Worm (Caenorhabditis elegans) whole organism, L4 larva: Measurements from ENCODE around the gene clhm-1.

Experiments
- F26F4.8 ChIP-seq: fragments of 200-800 bp; sonication (Bioruptor generic); conservative IDR thresholded peaks from 2 replicates; pipeline ENCODE4 v1.3.6; 2022; ENCODE audit warnings: missing genetic modification characterization, missing compliant biosample characterization
- Y105C5A.15 ChIP-seq: fragments of 200-800 bp; sonication (Bioruptor generic); IDR thresholded peaks from 2 replicates; pipeline ENCODE4 v1.3.6; 2022; ENCODE audit warnings: missing genetic modification characterization, missing compliant biosample characterization
- Y48G9A.11 ChIP-seq: fragments of 200-800 bp; sonication (Bioruptor generic); IDR thresholded peaks from 2 replicates; pipeline ENCODE4 v1.3.6; 2022; ENCODE audit warnings: missing genetic modification reagents, missing genetic modification characterization, missing compliant biosample characterization
- Y75B8A.6 ChIP-seq: fragments of 200-800 bp; sonication (Bioruptor generic); IDR thresholded peaks from 2 replicates; pipeline ENCODE4 v1.3.6; 2022; ENCODE audit warnings: missing genetic modification reagents, missing genetic modification characterization, missing compliant biosample characterization
- ZK337.2 ChIP-seq: fragments of 200-800 bp; sonication (Bioruptor generic); IDR thresholded peaks from 2 replicates; pipeline ENCODE4 v1.3.6; 2022; ENCODE audit warnings: missing genetic modification reagents, missing genetic modification characterization, missing compliant biosample characterization
- attf-4 ChIP-seq: sonication (generic microtip); optimal IDR thresholded peaks from 3 replicates; lab custom pipeline; 2017; ENCODE audit warnings: missing biosample characterization, missing genetic modification characterization
- ceh-28 ChIP-seq: fragments of 150-350 bp; optimal IDR thresholded peaks from 2 replicates; lab custom pipeline; 2014; ENCODE audit warnings: missing biosample characterization, missing genetic modification reagents, missing genetic modification characterization
- ceh-62 ChIP-seq: sonication (generic microtip); optimal IDR thresholded peaks from 2 replicates; lab custom pipeline; 2017; ENCODE audit warnings: missing biosample characterization, missing genetic modification characterization
- ceh-82 ChIP-seq: sonication (generic microtip); optimal IDR thresholded peaks from 2 replicates; lab custom pipeline; 2017; ENCODE audit warnings: missing biosample characterization, missing genetic modification characterization
- ces-1 ChIP-seq: fragments of 150-350 bp; sonication (generic microtip); optimal IDR thresholded peaks from 4 replicates; lab custom pipeline; 2014; ENCODE audit warnings: missing biosample characterization, missing genetic modification reagents, missing genetic modification characterization
- daf-12 ChIP-seq: fragments of 150-350 bp; optimal IDR thresholded peaks from 2 replicates; lab custom pipeline; 2014; ENCODE audit warnings: missing biosample characterization, missing genetic modification reagents, missing genetic modification characterization
- daf-16 ChIP-seq, 3 experiments: sonication (generic microtip); optimal IDR thresholded peaks; 2 replicates each; lab custom pipeline; 2016 to 2017; ENCODE audit warnings: missing genetic modification characterization in 3 of 3, missing genetic modification reagents in 3 of 3, mild to moderate bottlenecking in 2 of 3, missing compliant biosample characterization in 2 of 3, missing biosample characterization in 1 of 3, moderate library complexity in 1 of 3
- daf-19 ChIP-seq: fragments of 200-800 bp; sonication (Bioruptor generic); conservative IDR thresholded peaks from 2 replicates; pipeline ENCODE4 v1.3.6; 2022; ENCODE audit warnings: missing genetic modification characterization, missing compliant biosample characterization
- daf-8 ChIP-seq: fragments of 200-800 bp; sonication (Bioruptor generic); IDR thresholded peaks from 2 replicates; pipeline ENCODE4 v1.3.6; 2022; ENCODE audit warnings: missing genetic modification characterization, missing compliant biosample characterization
- dmd-9 ChIP-seq: fragments of 200-800 bp; sonication (Bioruptor generic); IDR thresholded peaks from 2 replicates; pipeline ENCODE4 v1.3.6; 2022; ENCODE audit warnings: missing genetic modification reagents, missing genetic modification characterization, missing compliant biosample characterization
- dpl-1 ChIP-seq: fragments of 150-350 bp; optimal IDR thresholded peaks from 2 replicates; lab custom pipeline; 2014; ENCODE audit warnings: missing biosample characterization, missing genetic modification reagents, missing genetic modification characterization
- duxl-1 ChIP-seq: sonication (generic microtip); optimal IDR thresholded peaks from 2 replicates; lab custom pipeline; 2016; ENCODE audit warnings: mild to moderate bottlenecking, missing genetic modification characterization, moderate library complexity, missing compliant biosample characterization; ENCODE audit not compliant: poor library complexity
- dve-1 ChIP-seq: sonication (generic microtip); optimal IDR thresholded peaks from 2 replicates; lab custom pipeline; 2017; ENCODE audit warnings: antibody characterized with exemption, mild to moderate bottlenecking, missing genetic modification characterization, missing compliant biosample characterization; ENCODE audit not compliant: insufficient read depth
- egl-27 ChIP-seq: sonication (generic microtip); optimal IDR thresholded peaks from 3 replicates; lab custom pipeline; 2017; ENCODE audit warnings: missing biosample characterization, missing genetic modification reagents, missing genetic modification characterization
- fos-1 ChIP-seq: fragments of 150-350 bp; optimal IDR thresholded peaks from 2 replicates; lab custom pipeline; 2014; ENCODE audit warnings: missing biosample characterization, missing genetic modification characterization
- gei-8 ChIP-seq: fragments of 200-800 bp; sonication (Bioruptor generic); optimal IDR thresholded peaks from 2 replicates; lab custom pipeline; 2018; ENCODE audit warnings: mild to moderate bottlenecking, missing genetic modification characterization, missing compliant biosample characterization
- hif-1 ChIP-seq, 2 experiments: sonication (generic microtip); optimal IDR thresholded peaks; 2 replicates each; lab custom pipeline; 2016 to 2017; ENCODE audit warnings: missing compliant biosample characterization in 2 of 2, missing genetic modification characterization in 2 of 2, missing genetic modification reagents in 2 of 2, missing genotype in 2 of 2, mild to moderate bottlenecking in 1 of 2
- hmg-1.1 ChIP-seq: fragments of 200-800 bp; sonication (Bioruptor generic); IDR thresholded peaks from 2 replicates; pipeline ENCODE4 v1.3.6; 2022; ENCODE audit warnings: missing genetic modification reagents, missing genetic modification characterization, missing compliant biosample characterization
- jun-1 ChIP-seq: fragments of 150-350 bp; optimal IDR thresholded peaks from 2 replicates; lab custom pipeline; 2014; ENCODE audit warnings: missing biosample characterization, missing genetic modification reagents, missing genetic modification characterization
- lim-7 ChIP-seq: fragments of 200-800 bp; sonication (Bioruptor generic); IDR thresholded peaks from 2 replicates; pipeline ENCODE4 v1.3.6; 2022; ENCODE audit warnings: missing genetic modification characterization, missing compliant biosample characterization
- lin-13 ChIP-seq: fragments of 150-350 bp; optimal IDR thresholded peaks from 2 replicates; lab custom pipeline; 2014; ENCODE audit warnings: missing biosample characterization, missing genetic modification reagents, missing genetic modification characterization
- lin-15B ChIP-seq: fragments of 150-350 bp; sonication (generic microtip); optimal IDR thresholded peaks from 3 replicates; lab custom pipeline; 2014; ENCODE audit warnings: missing biosample characterization, missing genetic modification characterization
- lir-3 ChIP-seq: sonication (generic microtip); optimal IDR thresholded peaks from 2 replicates; lab custom pipeline; 2016; ENCODE audit warnings: mild to moderate bottlenecking, missing genetic modification characterization, missing compliant biosample characterization
- lsy-2 ChIP-seq, 2 experiments: fragments of 150-350 bp in 1 of 2; sonication (generic microtip) in 1 of 2; optimal IDR thresholded peaks; 2 replicates each; lab custom pipeline; 2014 to 2017; ENCODE audit warnings: missing biosample characterization in 2 of 2, missing genetic modification characterization in 2 of 2
- madf-9 ChIP-seq: fragments of 200-800 bp; sonication (Bioruptor generic); conservative IDR thresholded peaks from 2 replicates; pipeline ENCODE4 v1.3.6; 2022; ENCODE audit warnings: missing genetic modification reagents, missing genetic modification characterization, missing compliant biosample characterization
- mdt-29 ChIP-seq: fragments of 200-800 bp; sonication (Bioruptor generic); IDR thresholded peaks from 2 replicates; pipeline ENCODE4 v1.3.6; 2022; ENCODE audit warnings: missing genetic modification reagents, missing genetic modification characterization, missing compliant biosample characterization
- nhr-10 ChIP-seq: fragments of 150-350 bp; optimal IDR thresholded peaks from 2 replicates; lab custom pipeline; 2014; ENCODE audit warnings: missing biosample characterization, missing genetic modification characterization
- nhr-237 ChIP-seq: sonication (generic microtip); optimal IDR thresholded peaks from 2 replicates; lab custom pipeline; 2017; ENCODE audit warnings: missing biosample characterization, missing genetic modification characterization
- nhr-25 ChIP-seq: sonication (generic microtip); optimal IDR thresholded peaks from 2 replicates; lab custom pipeline; 2017; ENCODE audit warnings: missing genetic modification characterization, mild to moderate bottlenecking, missing compliant biosample characterization, antibody characterized with exemption, moderate library complexity, borderline replicate concordance; ENCODE audit not compliant: insufficient read depth
- nhr-28 ChIP-seq: fragments of 150-350 bp; optimal IDR thresholded peaks from 2 replicates; lab custom pipeline; 2014; ENCODE audit warnings: missing biosample characterization, missing genetic modification characterization
- nhr-48 ChIP-seq: sonication (generic microtip); optimal IDR thresholded peaks from 2 replicates; lab custom pipeline; 2016; ENCODE audit warnings: mild to moderate bottlenecking, missing genetic modification characterization, missing compliant biosample characterization
- nhr-6 ChIP-seq: fragments of 150-350 bp; optimal IDR thresholded peaks from 2 replicates; lab custom pipeline; 2014; ENCODE audit warnings: missing biosample characterization, missing genetic modification characterization
- nhr-76 ChIP-seq: fragments of 150-350 bp; optimal IDR thresholded peaks from 2 replicates; lab custom pipeline; 2014; ENCODE audit warnings: missing biosample characterization, missing genetic modification characterization
- pha-4 ChIP-seq, 2 experiments: fragments of 150-350 bp in 1 of 2; fragments of 200-800 bp in 1 of 2; sonication (Bioruptor generic) in 1 of 2; IDR thresholded peaks in 1 of 2; optimal IDR thresholded peaks in 1 of 2; 2 replicates each; pipeline versions ENCODE4 v1.3.6 to Lab custom; 2014 to 2022; ENCODE audit warnings: missing genetic modification characterization in 2 of 2, missing genetic modification reagents in 2 of 2, missing biosample characterization in 1 of 2, missing compliant biosample characterization in 1 of 2
- php-3 ChIP-seq: fragments of 200-800 bp; sonication (Bioruptor generic); IDR thresholded peaks from 2 replicates; pipeline ENCODE4 v1.3.6; 2022; ENCODE audit warnings: missing genetic modification reagents, missing genetic modification characterization, missing compliant biosample characterization
- saeg-2 ChIP-seq: fragments of 200-800 bp; sonication (Bioruptor generic); IDR thresholded peaks from 2 replicates; pipeline ENCODE4 v1.3.6; 2022; ENCODE audit warnings: missing genetic modification reagents, missing genetic modification characterization, missing compliant biosample characterization
- sdz-12 ChIP-seq: fragments of 200-800 bp; sonication (Bioruptor generic); optimal IDR thresholded peaks from 2 replicates; lab custom pipeline; 2018; ENCODE audit warnings: mild to moderate bottlenecking, missing genetic modification characterization, missing compliant biosample characterization
- snpc-4 ChIP-seq: fragments of 150-350 bp; optimal IDR thresholded peaks from 2 replicates; lab custom pipeline; 2014; ENCODE audit warnings: missing biosample characterization, missing genetic modification characterization
- spr-1 ChIP-seq: sonication (generic microtip); optimal IDR thresholded peaks from 2 replicates; lab custom pipeline; 2016; ENCODE audit warnings: mild to moderate bottlenecking, missing genetic modification characterization, missing compliant biosample characterization
- spr-3 ChIP-seq: fragments of 200-800 bp; sonication (Bioruptor generic); optimal IDR thresholded peaks from 2 replicates; lab custom pipeline; 2018; ENCODE audit warnings: mild to moderate bottlenecking, missing genetic modification characterization, missing compliant biosample characterization
- tra-1 ChIP-seq: fragments of 200-800 bp; sonication (Bioruptor generic); IDR thresholded peaks from 2 replicates; pipeline ENCODE4 v1.3.6; 2022; ENCODE audit warnings: missing genetic modification reagents, missing genetic modification characterization, missing compliant biosample characterization
- unc-130 ChIP-seq: sonication (generic microtip); optimal IDR thresholded peaks from 2 replicates; lab custom pipeline; 2016; ENCODE audit warnings: missing genetic modification reagents, missing genetic modification characterization, missing compliant biosample characterization
- vab-7 ChIP-seq: fragments of 200-800 bp; sonication (Bioruptor generic); IDR thresholded peaks from 2 replicates; pipeline ENCODE4 v1.3.6; 2022; ENCODE audit warnings: missing genetic modification reagents, missing genetic modification characterization, missing compliant biosample characterization
- zfp-2 ChIP-seq: sonication (generic microtip); optimal IDR thresholded peaks from 2 replicates; lab custom pipeline; 2016; ENCODE audit warnings: mild to moderate bottlenecking, missing genetic modification characterization, missing compliant biosample characterization
- zfp-3 ChIP-seq: fragments of 200-800 bp; sonication (Bioruptor generic); conservative IDR thresholded peaks from 2 replicates; pipeline ENCODE4 v1.3.6; 2022; ENCODE audit warnings: missing genetic modification reagents, missing genetic modification characterization, missing compliant biosample characterization
- ztf-11 ChIP-seq: fragments of 150-350 bp; optimal IDR thresholded peaks from 2 replicates; lab custom pipeline; 2014; ENCODE audit warnings: missing biosample characterization, missing genetic modification characterization

Gene clhm-1

DNA sequence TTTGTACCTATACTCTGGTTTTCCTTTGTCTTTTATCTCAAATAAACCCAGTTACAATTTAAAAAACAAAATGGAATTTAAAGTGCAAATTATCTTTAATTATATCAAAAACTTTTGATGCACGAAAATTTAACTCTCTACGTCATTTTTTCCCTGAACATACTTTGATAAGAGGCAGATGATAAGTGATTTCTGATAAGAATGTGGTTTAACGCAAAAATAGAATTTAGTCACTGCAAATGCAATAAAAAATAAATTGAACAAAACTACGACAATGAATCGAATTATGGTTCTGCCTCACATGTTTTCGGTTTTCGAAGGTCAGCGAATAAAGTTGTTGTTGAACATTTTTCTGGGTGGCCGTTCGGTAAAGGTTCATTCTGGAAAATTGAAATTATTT is 49.0 kb downstream of the clhm-1 start:
- TF ChIP-seq unc-130 (GFP tag; lab: Kevin White, UChicago): no peak
- TF ChIP-seq nhr-237 (tag; lab: Kevin White, UChicago): no peak
- no peak for TF ChIP-seq lin-15B (tag; lab: Kevin White, UChicago)
- TF ChIP-seq daf-12: no peak
- no peak for TF ChIP-seq snpc-4 (tag; lab: Kevin White, UChicago)
- 0 out of 2 replicates have a peak, but pooled peaks have one; percentile 21 for TF ChIP-seq php-3 (GFP tag; lab: Robert Waterston, UW)
- no peak for TF ChIP-seq Y75B8A.6 (GFP tag; lab: Robert Waterston, UW)
- no peak for TF ChIP-seq spr-1 (tag; lab: Kevin White, UChicago)
- no peak for TF ChIP-seq ZK337.2 (GFP tag; lab: Robert Waterston, UW)
- TF ChIP-seq lsy-2 (tag; optimal IDR thresholded peaks at IDR 0.05; lab: Kevin White, UChicago): peak in 1 of 2 experiments; percentile 40
- no peak for TF ChIP-seq nhr-25 (tag; lab: Kevin White, UChicago)
- TF ChIP-seq zfp-2: no peak
- no peak for TF ChIP-seq lir-3 (tag; lab: Kevin White, UChicago)
- TF ChIP-seq Y105C5A.15: no peak
- no peak for TF ChIP-seq sdz-12 (GFP tag; lab: Kevin White, UChicago)
- TF ChIP-seq ztf-11 (tag; lab: Kevin White, UChicago): no peak
- no peak for TF ChIP-seq ceh-28 (tag; lab: Kevin White, UChicago)
- TF ChIP-seq lim-7 (GFP tag; lab: Robert Waterston, UW): no peak
- TF ChIP-seq spr-3: no peak
- TF ChIP-seq daf-19 (GFP tag; lab: Robert Waterston, UW): no peak
- TF ChIP-seq ceh-62 (tag; lab: Kevin White, UChicago): no peak
- no peak for TF ChIP-seq mdt-29 (GFP tag; lab: Robert Waterston, UW)
- no peak for TF ChIP-seq daf-8
- no peak for TF ChIP-seq fos-1 (tag; lab: Kevin White, UChicago)
- no peak for TF ChIP-seq hif-1 (tag; optimal IDR thresholded peaks at IDR 0.05; lab: Kevin White, UChicago)
- no peak for TF ChIP-seq Y48G9A.11 (GFP tag; lab: Robert Waterston, UW)
- peak; percentile 86 for TF ChIP-seq tra-1 (GFP tag; lab: Robert Waterston, UW)
- no peak for TF ChIP-seq duxl-1 (tag; lab: Kevin White, UChicago)
- peak; percentile 79 for TF ChIP-seq nhr-28 (tag; lab: Kevin White, UChicago)
- TF ChIP-seq ceh-82 (tag; lab: Kevin White, UChicago): no peak
- no peak for TF ChIP-seq hmg-1.1 (GFP tag; lab: Robert Waterston, UW)
- no peak for TF ChIP-seq egl-27 (tag; lab: Kevin White, UChicago)
- TF ChIP-seq attf-4: no peak
- TF ChIP-seq daf-16 (GFP tag; optimal IDR thresholded peaks at IDR 0.05; lab: Kevin White, UChicago): no peak
- peak; percentile 61 for TF ChIP-seq daf-16 (tag; optimal IDR thresholded peaks at IDR 0.05; lab: Kevin White, UChicago)
- TF ChIP-seq ces-1: peak; percentile 65
- no peak for TF ChIP-seq zfp-3 (GFP tag; lab: Robert Waterston, UW)
- TF ChIP-seq nhr-6 (tag; lab: Kevin White, UChicago): no peak
- TF ChIP-seq dpl-1: no peak
- TF ChIP-seq jun-1: no peak
- no peak for TF ChIP-seq F26F4.8
- TF ChIP-seq nhr-48: no peak
- no peak for TF ChIP-seq madf-9 (GFP tag; lab: Robert Waterston, UW)
- no peak for TF ChIP-seq nhr-10 (tag; lab: Kevin White, UChicago)
- no peak for TF ChIP-seq dmd-9 (GFP tag; lab: Robert Waterston, UW)
- TF ChIP-seq nhr-76 (tag; lab: Kevin White, UChicago): no peak
- TF ChIP-seq lin-13: no peak
- peak; percentile 32 for TF ChIP-seq dve-1 (tag; lab: Kevin White, UChicago)
- no peak for TF ChIP-seq gei-8 (GFP tag; lab: Kevin White, UChicago)
- TF ChIP-seq pha-4 (GFP tag; IDR thresholded peaks at IDR 0.05; lab: Robert Waterston, UW): no peak
- no peak for TF ChIP-seq pha-4 (tag; optimal IDR thresholded peaks at IDR 0.05; lab: Kevin White, UChicago)
- no peak for TF ChIP-seq saeg-2 (GFP tag; lab: Robert Waterston, UW)
- TF ChIP-seq vab-7: no peak
